Worm (Caenorhabditis elegans) whole organism, early embryonic: Measurements from ENCODE around the gene dop-1.

Experiments used
- B0310.2 ChIP-seq: sonication (generic microtip); optimal IDR thresholded peaks from 2 replicates; lab custom pipeline; 2016; ENCODE audit warnings: mild to moderate bottlenecking, missing genetic modification characterization, missing compliant biosample characterization
- ama-1 ChIP-seq: fragments of 150-350 bp; optimal IDR thresholded peaks from 2 replicates; lab custom pipeline; 2014
- ceh-36 ChIP-seq: sonication (generic microtip); optimal IDR thresholded peaks from 2 replicates; lab custom pipeline; 2016; ENCODE audit warnings: missing genetic modification characterization, inconsistent platforms, missing compliant biosample characterization
- flt-1 ChIP-seq: fragments of 200-800 bp; sonication (Bioruptor generic); IDR thresholded peaks from 2 replicates; pipeline ENCODE4 v1.3.6; 2022; ENCODE audit warnings: missing genetic modification characterization, missing compliant biosample characterization
- hmbx-1 ChIP-seq: sonication (generic microtip); optimal IDR thresholded peaks from 2 replicates; lab custom pipeline; 2016; ENCODE audit warnings: mild to moderate bottlenecking, missing genetic modification characterization, missing compliant biosample characterization
- hmg-4 ChIP-seq: fragments of 200-800 bp; sonication (Bioruptor generic); optimal IDR thresholded peaks from 2 replicates; lab custom pipeline; 2018; ENCODE audit warnings: mild to moderate bottlenecking, missing genetic modification characterization, missing compliant biosample characterization
- hnd-1 ChIP-seq: sonication (generic microtip); optimal IDR thresholded peaks from 2 replicates; lab custom pipeline; 2016; ENCODE audit warnings: missing genetic modification characterization, missing compliant biosample characterization
- scrt-1 ChIP-seq: fragments of 200-800 bp; sonication (Bioruptor generic); IDR thresholded peaks from 2 replicates; pipeline ENCODE4 v1.3.6; 2022; ENCODE audit warnings: missing genetic modification characterization, missing compliant biosample characterization
- sea-1 ChIP-seq: fragments of 200-800 bp; sonication (Bioruptor generic); conservative IDR thresholded peaks from 2 replicates; pipeline ENCODE4 v1.3.6; 2022; ENCODE audit warnings: missing genetic modification characterization, missing compliant biosample characterization
- tbx-11 ChIP-seq: fragments of 200-800 bp; sonication (Bioruptor generic); IDR thresholded peaks from 2 replicates; pipeline ENCODE4 v1.3.6; 2022; ENCODE audit warnings: missing genetic modification characterization, missing compliant biosample characterization
- tbx-37 ChIP-seq: fragments of 200-800 bp; sonication (Bioruptor generic); conservative IDR thresholded peaks from 2 replicates; pipeline ENCODE4 v1.3.6; 2022; ENCODE audit warnings: missing genetic modification reagents, missing genetic modification characterization, missing compliant biosample characterization

DNA sequence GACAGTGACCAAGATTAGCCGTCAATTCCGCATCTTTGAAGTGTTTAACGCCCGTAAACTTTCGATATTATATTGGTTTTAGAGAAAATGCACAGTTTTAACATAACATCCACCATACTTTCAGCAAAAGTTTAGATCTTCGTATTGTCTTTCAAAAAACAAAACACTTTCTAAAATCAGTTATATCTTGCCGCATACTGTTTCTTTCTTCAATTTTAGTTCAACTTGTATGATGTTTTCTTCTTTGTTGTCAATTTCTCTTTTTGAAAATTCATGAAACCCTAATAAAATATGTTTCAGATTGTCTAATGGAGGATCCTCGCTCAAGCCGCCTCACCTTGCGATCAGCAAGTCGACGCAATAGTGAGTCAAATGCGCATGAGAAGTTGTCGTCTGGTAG lies 35.2 kb upstream of the dop-1 start, which contains the start of gene F02E8.4:
- TF ChIP-seq ceh-36 (tag; lab: Kevin White, UChicago) = no peak
- TF ChIP-seq ama-1 (lab: Kevin White, UChicago) = no peak
- TF ChIP-seq scrt-1 (GFP tag; lab: Robert Waterston, UW) = no peak
- TF ChIP-seq tbx-37 (GFP tag; lab: Robert Waterston, UW) = no peak
- no peak for TF ChIP-seq hmbx-1 (tag; lab: Kevin White, UChicago)
- no peak for TF ChIP-seq hnd-1 (tag; lab: Kevin White, UChicago)
- no peak for TF ChIP-seq B0310.2 (tag; lab: Kevin White, UChicago)
- TF ChIP-seq flt-1 (GFP tag; lab: Robert Waterston, UW) = no peak
- no peak for TF ChIP-seq tbx-11 (GFP tag; lab: Robert Waterston, UW)
- TF ChIP-seq sea-1 (GFP tag; lab: Robert Waterston, UW) = no peak
- TF ChIP-seq hmg-4 (GFP tag; lab: Kevin White, UChicago) = no peak
